Worm (Caenorhabditis elegans) whole organism, L2 larva: ENCODE data around the gene T28A11.16.

Source experiments
- ZK546.5 ChIP-seq: sonication (generic microtip); optimal IDR thresholded peaks from 2 replicates; lab custom pipeline; 2017; ENCODE audit warnings: missing biosample characterization, missing genetic modification characterization
- alr-1 ChIP-seq: fragments of 150-350 bp; optimal IDR thresholded peaks from 2 replicates; lab custom pipeline; 2014; ENCODE audit warnings: missing biosample characterization, missing genetic modification characterization
- crh-2 ChIP-seq: sonication (generic microtip); optimal IDR thresholded peaks from 2 replicates; lab custom pipeline; 2017; ENCODE audit warnings: missing biosample characterization, missing genetic modification characterization
- dmd-4 ChIP-seq: sonication (generic microtip); optimal IDR thresholded peaks from 2 replicates; lab custom pipeline; 2017; ENCODE audit warnings: missing biosample characterization, missing genetic modification characterization
- lin-11 ChIP-seq: fragments of 150-350 bp; sonication (generic microtip); optimal IDR thresholded peaks from 2 replicates; lab custom pipeline; 2014; ENCODE audit warnings: missing biosample characterization, missing genetic modification characterization, inconsistent platforms, mixed read lengths
- lsy-2 ChIP-seq, 2 experiments: fragments of 150-350 bp in 1 of 2; sonication (generic microtip) in 1 of 2; optimal IDR thresholded peaks; 2 replicates each; lab custom pipeline; 2014 to 2017; ENCODE audit warnings: missing biosample characterization in 2 of 2, missing genetic modification characterization in 2 of 2
- nhr-10 ChIP-seq: sonication (generic microtip); optimal IDR thresholded peaks from 2 replicates; lab custom pipeline; 2017; ENCODE audit warnings: missing biosample characterization, missing genetic modification characterization
- nhr-237 ChIP-seq: fragments of 150-350 bp; optimal IDR thresholded peaks from 2 replicates; lab custom pipeline; 2014; ENCODE audit warnings: missing biosample characterization, missing genetic modification characterization
- nhr-6 ChIP-seq: fragments of 150-350 bp; optimal IDR thresholded peaks from 2 replicates; lab custom pipeline; 2014; ENCODE audit warnings: missing biosample characterization, missing genetic modification characterization
- snpc-4 ChIP-seq: fragments of 150-350 bp; optimal IDR thresholded peaks from 2 replicates; lab custom pipeline; 2014; ENCODE audit warnings: missing biosample characterization, missing genetic modification characterization
- unc-62 ChIP-seq: fragments of 150-350 bp; optimal IDR thresholded peaks from 2 replicates; lab custom pipeline; 2014; ENCODE audit warnings: missing biosample characterization, missing genetic modification reagents, missing genetic modification characterization
- ztf-4 ChIP-seq: fragments of 150-350 bp; optimal IDR thresholded peaks from 2 replicates; lab custom pipeline; 2014; ENCODE audit warnings: missing biosample characterization, missing genetic modification characterization

ce11 chrV:3244703-3245102 is 14.3 kb downstream of the T28A11.16 start, which contains the start of gene srj-7:
- no peak for TF ChIP-seq lin-11 (tag; lab: Kevin White, UChicago)
- TF ChIP-seq ztf-4, result no peak
- TF ChIP-seq unc-62 (GFP tag; lab: Kevin White, UChicago), result no peak
- TF ChIP-seq ZK546.5 (tag; lab: Kevin White, UChicago), result no peak
- no peak for TF ChIP-seq alr-1
- no peak for TF ChIP-seq nhr-6 (tag; lab: Kevin White, UChicago)
- TF ChIP-seq nhr-237, result no peak
- TF ChIP-seq lsy-2 (tag; optimal IDR thresholded peaks at IDR 0.05; lab: Kevin White, UChicago), result no peak
- no peak for TF ChIP-seq nhr-10
- TF ChIP-seq snpc-4, result no peak
- no peak for TF ChIP-seq dmd-4 (tag; lab: Kevin White, UChicago)
- TF ChIP-seq crh-2 (tag; lab: Kevin White, UChicago), result no peak
